Worm (Caenorhabditis elegans): ENCODE results near the gene Y49A3A.3.
A peak's percentile ranks its signal among the peaks of the same experiment; 100 is the strongest.

The Y49A3A.3 gene

DNA sequence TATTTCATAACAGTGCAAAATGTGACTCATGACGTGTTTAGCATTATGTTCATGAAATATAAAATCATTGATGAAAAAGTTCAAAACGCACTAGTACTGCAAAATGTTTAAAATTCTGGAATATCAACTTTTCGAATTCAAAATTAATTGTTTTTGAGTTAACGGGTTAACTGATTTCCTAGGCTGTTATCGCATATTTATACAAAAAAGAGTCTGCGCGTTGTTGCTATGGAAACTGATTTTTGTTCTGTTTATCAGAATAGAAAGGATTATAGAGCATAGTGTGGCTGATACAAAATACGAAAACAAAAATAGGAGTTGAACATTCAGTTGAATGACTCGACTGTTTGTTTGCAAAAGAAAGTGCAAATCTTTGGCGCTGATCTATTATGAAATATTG lies 36.6 kb upstream of the Y49A3A.3 start:
- no peak for TF ChIP-seq B0261.1 (tag; optimal IDR thresholded peaks at IDR 0.05)
- no peak for TF ChIP-seq cebp-1 (GFP tag; IDR thresholded peaks at IDR 0.05)
- peak; percentile 1 for TF ChIP-seq cebp-1 (tag; optimal IDR thresholded peaks at IDR 0.05)
- no peak for TF ChIP-seq hmg-1.2 (GFP tag; IDR thresholded peaks at IDR 0.05)
- no peak for TF ChIP-seq F10E7.11 (tag; optimal IDR thresholded peaks at IDR 0.05)
- no peak for TF ChIP-seq lsy-27 (tag; optimal IDR thresholded peaks at IDR 0.05; ENCODE audit: borderline replicate concordance, insufficient read depth)
- TF ChIP-seq tlf-1 (GFP tag; optimal IDR thresholded peaks at IDR 0.05), result no peak
- no peak for TF ChIP-seq snpc-4 (GFP tag; optimal IDR thresholded peaks at IDR 0.05)
- TF ChIP-seq snpc-4 (tag; optimal IDR thresholded peaks at IDR 0.05), result no peak
- TF ChIP-seq mel-28 (tag; optimal IDR thresholded peaks at IDR 0.05; ENCODE audit: borderline replicate concordance), result no peak
- TF ChIP-seq ets-4 (GFP tag; optimal IDR thresholded peaks at IDR 0.05), result no peak

DNA sequence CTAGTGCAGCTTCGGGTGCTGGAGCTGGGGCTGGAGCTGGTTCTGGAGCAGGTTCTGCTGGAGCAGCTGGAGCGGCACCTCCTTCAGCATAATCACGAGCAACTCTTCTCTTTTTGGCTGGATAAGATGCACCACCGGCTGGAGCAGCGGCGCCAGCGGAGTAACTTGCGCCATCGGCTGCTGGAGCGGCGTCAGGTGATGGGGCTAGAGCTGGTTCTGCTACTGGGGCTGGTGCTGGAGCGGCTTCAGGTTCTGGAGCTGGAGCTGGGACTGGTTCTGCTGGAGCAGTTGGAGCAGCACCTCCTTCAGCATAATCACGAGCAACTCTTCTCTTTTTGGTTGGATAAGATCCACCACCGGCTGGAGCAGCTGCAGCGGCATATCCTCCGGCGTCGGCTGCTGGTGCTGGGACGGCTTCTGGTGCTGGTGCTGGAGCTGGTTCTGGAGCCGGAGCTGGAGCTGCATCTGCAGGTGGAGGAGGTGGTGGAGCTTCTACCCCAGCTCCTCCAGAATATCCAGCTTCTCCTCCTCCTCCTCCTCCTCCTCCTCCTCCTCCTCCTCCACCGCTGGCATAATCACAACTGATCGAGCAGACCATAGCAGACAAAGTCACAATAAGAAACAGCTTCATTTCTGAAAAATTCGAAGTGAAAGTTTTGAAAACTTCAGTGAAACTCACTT lies 35.0 kb upstream of the Y49A3A.3 start, which contains the start of gene F47B8.13:
Gene F47B8.13, minus strand, starts transcription at position 631 of the 681 bp plus-strand sequence.
- TF ChIP-seq zfh-2 (GFP tag; conservative IDR thresholded peaks at IDR 0.05) (peak; percentile 95), ztf-28 (GFP tag; IDR thresholded peaks at IDR 0.05) (peak; percentile 4; the same call in 1 of the 2 replicates), F33H1.4 (GFP tag; IDR thresholded peaks at IDR 0.05) (no peak), K11D2.4 (GFP tag; IDR thresholded peaks at IDR 0.05) (no peak), lin-35 (GFP tag; optimal IDR thresholded peaks at IDR 0.05) (no peak), die-1 (tag; optimal IDR thresholded peaks at IDR 0.05) (no peak), rpc-1 (optimal IDR thresholded peaks at IDR 0.05) (no peak), rpc-1 (tag; optimal IDR thresholded peaks at IDR 0.05) (no peak), F57A8.1 (GFP tag; optimal IDR thresholded peaks at IDR 0.05) (no peak), tbp1 (GFP tag; optimal IDR thresholded peaks at IDR 0.05) (no peak), C06A6.2 (GFP tag; conservative IDR thresholded peaks at IDR 0.05) (no peak), bed-1 (GFP tag; IDR thresholded peaks at IDR 0.05) (no peak), B0336.3 (GFP tag; IDR thresholded peaks at IDR 0.05) (no peak), ceh-79 (tag; optimal IDR thresholded peaks at IDR 0.05) (peak; percentile 8), snpc-1.3 (tag; optimal IDR thresholded peaks at IDR 0.05; ENCODE audit: insufficient read depth) (no peak), him-1 (tag; optimal IDR thresholded peaks at IDR 0.05) (no peak), B0035.1 (tag; optimal IDR thresholded peaks at IDR 0.05) (no peak), ZK185.1 (tag; optimal IDR thresholded peaks at IDR 0.05; ENCODE audit: poor library complexity, severe bottlenecking) (no peak), egl-44 (GFP tag; IDR thresholded peaks at IDR 0.05) (no peak), B0019.2 (GFP tag; conservative IDR thresholded peaks at IDR 0.05) (no peak), zim-3 (tag; optimal IDR thresholded peaks at IDR 0.05) (no peak), egrh-3 (GFP tag; IDR thresholded peaks at IDR 0.05) (peak; percentile 95), F39B2.1 (GFP tag; IDR thresholded peaks at IDR 0.05) (no peak), attf-3 (GFP tag; conservative IDR thresholded peaks at IDR 0.05) (no peak), hmg-1.2 (GFP tag; IDR thresholded peaks at IDR 0.05) (no peak), hrde-1 (tag; optimal IDR thresholded peaks at IDR 0.05; ENCODE audit: borderline replicate concordance) (no peak), pha-4 (tag; optimal IDR thresholded peaks at IDR 0.05) (no peak), bed-2 (GFP tag; IDR thresholded peaks at IDR 0.05) (no peak), ztf-22 (GFP tag; optimal IDR thresholded peaks at IDR 0.05) (no peak), T07F8.4 (tag; optimal IDR thresholded peaks at IDR 0.05) (no peak), F52B5.7 (tag; optimal IDR thresholded peaks at IDR 0.05) (no peak), tbx-9 (tag; optimal IDR thresholded peaks at IDR 0.05; ENCODE audit: borderline replicate concordance) (no peak), ceh-100 (GFP tag; IDR thresholded peaks at IDR 0.05) (no peak), lin-26 (GFP tag; IDR thresholded peaks at IDR 0.05) (no peak), unc-62 (GFP tag; optimal IDR thresholded peaks at IDR 0.05) (no peak)

All from whole organism, young adult.